Worm (Caenorhabditis elegans) whole organism, L3 larva: ENCODE data around the gene dpy-23.

Experiments
- aly-2 ChIP-seq: fragments of 150-350 bp; optimal IDR thresholded peaks from 2 replicates; lab custom pipeline; 2014; ENCODE audit warnings: missing biosample characterization, missing genetic modification characterization
- fkh-10 ChIP-seq: sonication (generic microtip); optimal IDR thresholded peaks from 2 replicates; lab custom pipeline; 2017; ENCODE audit warnings: missing biosample characterization, missing genetic modification reagents, missing genetic modification characterization
- unc-39 ChIP-seq: sonication (generic microtip); optimal IDR thresholded peaks from 4 replicates; lab custom pipeline; 2017; ENCODE audit warnings: missing biosample characterization, missing genetic modification characterization

ce11 chrX:4438823-4439222 lies 49.7 kb downstream of the dpy-23 start:
- TF ChIP-seq fkh-10 (GFP tag; lab: Kevin White, UChicago) (no peak), unc-39 (tag; lab: Kevin White, UChicago) (no peak), aly-2 (tag; lab: Kevin White, UChicago) (no peak)
